Fruit fly (Drosophila melanogaster): ENCODE data around the gene CG3777.
A peak's percentile ranks its signal among the peaks of the same experiment; 100 is the strongest.

Gene CG3777

dm6 chrX:311328-311727 is 31.8 kb downstream of the CG3777 start (continued):
- TF ChIP-seq CG7368 (GFP tag; optimal IDR thresholded peaks at IDR 0.05), result no peak
- no peak for TF ChIP-seq Smox (GFP tag; optimal IDR thresholded peaks at IDR 0.05)
- no peak for TF ChIP-seq CG3919 (GFP tag; optimal IDR thresholded peaks at IDR 0.05)
- TF ChIP-seq CG6276 (GFP tag; optimal IDR thresholded peaks at IDR 0.05), result peak; percentile 31
- TF ChIP-seq CG1621 (tag; optimal IDR thresholded peaks at IDR 0.05), result no peak
- no peak for TF ChIP-seq Sox102F (GFP tag; optimal IDR thresholded peaks at IDR 0.05)
- TF ChIP-seq lz (GFP tag; optimal IDR thresholded peaks at IDR 0.05), result no peak
- no peak for TF ChIP-seq fd59A (GFP tag; optimal IDR thresholded peaks at IDR 0.05)
- no peak for TF ChIP-seq Ets96B (tag; optimal IDR thresholded peaks at IDR 0.05)
- TF ChIP-seq Sox14 (GFP tag; optimal IDR thresholded peaks at IDR 0.05), result no peak
- TF ChIP-seq vri (GFP tag; optimal IDR thresholded peaks at IDR 0.05), result no peak
- TF ChIP-seq Hr4 (GFP tag; optimal IDR thresholded peaks at IDR 0.05), result peak; percentile 54
- TF ChIP-seq Hr38 (GFP tag; optimal IDR thresholded peaks at IDR 0.05), result no peak
- no peak for TF ChIP-seq Sox15 (GFP tag; optimal IDR thresholded peaks at IDR 0.05)
- TF ChIP-seq Ets21C (GFP tag; optimal IDR thresholded peaks at IDR 0.05), result no peak
- no peak for TF ChIP-seq CG3032 (tag; optimal IDR thresholded peaks at IDR 0.05)
- TF ChIP-seq ss (GFP tag; optimal IDR thresholded peaks at IDR 0.05), result no peak
- TF ChIP-seq fkh (GFP tag; optimal IDR thresholded peaks at IDR 0.05), result no peak

- no peak for TF ChIP-seq vri (GFP tag; optimal IDR thresholded peaks at IDR 0.05)
- no peak for TF ChIP-seq Hr39 (GFP tag; optimal IDR thresholded peaks at IDR 0.05)
- no peak for TF ChIP-seq CG4318 (GFP tag; optimal IDR thresholded peaks at IDR 0.05)
Observed at dm6 chrX:314823-315222, 35.3 kb downstream of the CG3777 start, which contains the start of gene Or1a. Gene Or1a, plus strand, starts transcription at chrX:315123.

dm6 chrX:333942-334341 is 54.4 kb downstream of the CG3777 start:
- no peak for TF ChIP-seq Hr39 (GFP tag; optimal IDR thresholded peaks at IDR 0.05)
- TF ChIP-seq Gug (GFP tag; IDR thresholded peaks at IDR 0.05), result no peak
- no peak for TF ChIP-seq Hr38 (GFP tag; optimal IDR thresholded peaks at IDR 0.05)
- TF ChIP-seq Hr4 (GFP tag; optimal IDR thresholded peaks at IDR 0.05), result peak; percentile 51
- no peak for TF ChIP-seq Smox (GFP tag; optimal IDR thresholded peaks at IDR 0.05)
- TF ChIP-seq topi (GFP tag; optimal IDR thresholded peaks at IDR 0.05), result no peak
- peak; percentile 47 for TF ChIP-seq Eip78C (GFP tag)
- no peak for TF ChIP-seq svp (GFP tag)
- TF ChIP-seq achi (GFP tag; optimal IDR thresholded peaks at IDR 0.05), result no peak
- TF ChIP-seq CG7368 (GFP tag; optimal IDR thresholded peaks at IDR 0.05), result no peak
- 0 out of 2 replicates have a peak, but pooled peaks have one; percentile 36 for TF ChIP-seq CG15336 (GFP tag; IDR thresholded peaks at IDR 0.05)
- peak; percentile 12 for TF ChIP-seq OdsH (GFP tag; optimal IDR thresholded peaks at IDR 0.05)
- peak; percentile 71 for TF ChIP-seq CG32006 (GFP tag; optimal IDR thresholded peaks at IDR 0.05)
- no peak for TF ChIP-seq CG6163 (GFP tag; IDR thresholded peaks at IDR 0.05)
- TF ChIP-seq Eip93F (GFP tag; optimal IDR thresholded peaks at IDR 0.05), result no peak
- TF ChIP-seq fd59A (GFP tag; optimal IDR thresholded peaks at IDR 0.05), result no peak
- TF ChIP-seq CG8119 (GFP tag; IDR thresholded peaks at IDR 0.05), result peak; percentile 56; the same call in 2 of the 3 replicates
- no peak for TF ChIP-seq Sox15 (GFP tag; optimal IDR thresholded peaks at IDR 0.05)
- TF ChIP-seq eg (GFP tag; IDR thresholded peaks at IDR 0.05), result 0 out of 3 replicates have a peak, but pooled peaks have one; percentile 19
- no peak for TF ChIP-seq spab (GFP tag; optimal IDR thresholded peaks at IDR 0.05)
- peak; percentile 33 for TF ChIP-seq CG6276 (GFP tag; optimal IDR thresholded peaks at IDR 0.05)
- no peak for TF ChIP-seq dac (GFP tag; optimal IDR thresholded peaks at IDR 0.05)
- TF ChIP-seq cyc (GFP tag; optimal IDR thresholded peaks at IDR 0.05), result no peak

dm6 chrX:334624-335292 is 55.3 kb downstream of the CG3777 start:
- TF ChIP-seq CG34406 (GFP tag; optimal IDR thresholded peaks at IDR 0.05) (peak; percentile 44), eg (GFP tag; IDR thresholded peaks at IDR 0.05) (no peak), CG4318 (GFP tag; optimal IDR thresholded peaks at IDR 0.05) (peak; percentile 42), CG11294 (GFP tag; IDR thresholded peaks at IDR 0.05) (no peak), CG15336 (GFP tag; IDR thresholded peaks at IDR 0.05) (peak; percentile 80), Lpt (GFP tag; optimal IDR thresholded peaks at IDR 0.05) (peak; percentile 64), CG16779 (tag; optimal IDR thresholded peaks at IDR 0.05) (no peak), esn (GFP tag; optimal IDR thresholded peaks at IDR 0.05) (no peak), CG32006 (GFP tag; optimal IDR thresholded peaks at IDR 0.05) (peak; percentile 74), CG10631 (GFP tag; optimal IDR thresholded peaks at IDR 0.05) (peak; percentile 47), dsx (GFP tag; optimal IDR thresholded peaks at IDR 0.05; ENCODE audit: poor library complexity, severe bottlenecking) (peak; percentile 34), Sox102F (GFP tag; optimal IDR thresholded peaks at IDR 0.05) (no peak), Eip93F (GFP tag; optimal IDR thresholded peaks at IDR 0.05) (no peak), achi (GFP tag; optimal IDR thresholded peaks at IDR 0.05) (peak; percentile 62), CG6276 (GFP tag; optimal IDR thresholded peaks at IDR 0.05) (peak; percentile 68), CG6163 (GFP tag; IDR thresholded peaks at IDR 0.05) (peak; percentile 23; the same call in 1 of the 3 replicates), svp (GFP tag) (peak; percentile 40), CG1621 (tag; optimal IDR thresholded peaks at IDR 0.05) (peak; percentile 10), dac (GFP tag; optimal IDR thresholded peaks at IDR 0.05) (peak; percentile 10), Sox14 (GFP tag; optimal IDR thresholded peaks at IDR 0.05) (no peak), CG6792 (GFP tag; optimal IDR thresholded peaks at IDR 0.05) (peak; percentile 44), CG31627 (GFP tag; optimal IDR thresholded peaks at IDR 0.05) (no peak)
